Worm (Caenorhabditis elegans): ENCODE results near the gene ZK938.10.

DNA sequence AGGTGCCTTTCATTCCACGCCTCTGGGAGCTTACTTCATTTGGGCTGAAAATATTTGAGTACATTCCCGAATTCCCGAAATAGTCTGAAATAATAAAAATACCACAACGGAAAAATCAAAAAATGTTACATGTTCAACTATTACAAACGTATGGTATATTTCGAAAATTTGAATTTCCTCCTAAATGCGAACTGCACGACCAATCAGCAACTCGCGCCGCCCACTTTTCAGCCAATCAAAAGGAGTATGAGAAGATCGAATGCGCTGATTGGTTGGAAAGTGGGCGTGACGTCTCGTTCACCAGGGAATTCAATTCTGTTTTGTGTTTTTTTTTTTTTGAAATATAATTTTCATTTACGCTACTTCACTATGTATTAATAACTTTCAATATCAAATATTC lies 17.9 kb upstream of the ZK938.10 start, which contains the start of gene old-1:
- TF ChIP-seq ama-1 (optimal IDR thresholded peaks at IDR 0.05) (no peak), B0310.2 (tag; optimal IDR thresholded peaks at IDR 0.05) (no peak), hmbx-1 (tag; optimal IDR thresholded peaks at IDR 0.05) (no peak), flt-1 (GFP tag; IDR thresholded peaks at IDR 0.05) (no peak), aly-1 (tag; optimal IDR thresholded peaks at IDR 0.05) (no peak), hmg-4 (GFP tag; optimal IDR thresholded peaks at IDR 0.05) (no peak)
